Fruit fly (Drosophila melanogaster) S2 (cell line): ENCODE measurements around the gene smal.

Source experiments
- CG8478 ChIP-seq: fragments of >200 bp; optimal IDR thresholded peaks from 2 replicates; lab custom pipeline; 2018
- CTCF ChIP-seq, 2 experiments: fragments of >200 bp; optimal IDR thresholded peaks; 2 replicates each; lab custom pipeline; 2018

dm6 chr2L:6210818-6211217 lies 31.9 kb downstream of the smal start:
- no peak for TF ChIP-seq CG8478 (lab: Kevin White, UChicago)
- no peak for TF ChIP-seq CTCF (optimal IDR thresholded peaks at IDR 0.05; lab: Kevin White, UChicago)
